Fruit fly (Drosophila melanogaster): ENCODE results near the gene ATPsynCF6.

The ATPsynCF6 gene

DNA sequence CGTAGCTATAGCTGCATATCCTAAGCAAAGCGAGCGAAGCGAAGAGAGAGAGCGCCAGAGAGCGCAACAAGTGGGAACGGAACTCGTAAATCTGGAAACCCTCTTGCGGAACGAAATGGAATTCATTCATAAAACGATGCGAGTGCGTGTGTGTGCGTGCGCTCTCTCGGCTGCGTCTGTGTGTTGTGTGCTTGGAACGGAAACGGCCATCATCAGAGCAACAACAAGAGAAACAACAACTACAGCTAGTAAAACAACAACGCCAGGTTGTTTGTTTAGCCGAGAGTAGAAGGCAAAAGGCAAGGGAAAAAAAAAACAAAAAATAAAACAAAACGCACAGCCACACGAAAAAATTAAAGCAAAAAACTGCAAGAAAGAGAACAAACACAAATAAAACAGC, 41.5 kb downstream of the ATPsynCF6 start (continued):
- TF ChIP-seq CG33557 (GFP tag; optimal IDR thresholded peaks at IDR 0.05) (peak; percentile 47), Adf1 (GFP tag; IDR thresholded peaks at IDR 0.05) (peak; percentile 54; the same call in 1 of the 2 replicates), C15 (GFP tag; IDR thresholded peaks at IDR 0.05) (no peak), CG7745 (tag; optimal IDR thresholded peaks at IDR 0.05) (peak; percentile 40), dati (GFP tag; IDR thresholded peaks at IDR 0.05) (no peak), CG10267 (tag; optimal IDR thresholded peaks at IDR 0.05) (peak; percentile 11), CG7987 (GFP tag; optimal IDR thresholded peaks at IDR 0.05) (peak; percentile 79), Stat92E (GFP tag; optimal IDR thresholded peaks at IDR 0.05) (peak in 1 of 3 experiments; percentile 1), Mes4 (GFP tag; optimal IDR thresholded peaks at IDR 0.05) (peak; percentile 19), chm (GFP tag; IDR thresholded peaks at IDR 0.05) (peak; percentile 74), ro (GFP tag; IDR thresholded peaks at IDR 0.05) (no peak), H2.0 (GFP tag; IDR thresholded peaks at IDR 0.05) (no peak), CG11696 (GFP tag; IDR thresholded peaks at IDR 0.05) (peak; percentile 45), CG9215 (GFP tag; IDR thresholded peaks at IDR 0.05) (no peak), schlank (tag; optimal IDR thresholded peaks at IDR 0.05) (peak; percentile 25), CG3407 (GFP tag; optimal IDR thresholded peaks at IDR 0.05) (peak; percentile 8), CG34376 (GFP tag; optimal IDR thresholded peaks at IDR 0.05) (peak; percentile 76), ci (GFP tag; IDR thresholded peaks at IDR 0.05) (peak; percentile 82), CG32767 (GFP tag; IDR thresholded peaks at IDR 0.05) (peak; percentile 62), crp (GFP tag; optimal IDR thresholded peaks at IDR 0.05) (no peak), cg (GFP tag; optimal IDR thresholded peaks at IDR 0.05) (peak; percentile 90), gro (GFP tag; optimal IDR thresholded peaks at IDR 0.05) (peak; percentile 6), CG15514 (GFP tag; optimal IDR thresholded peaks at IDR 0.05) (peak; percentile 49), CG12299 (tag; optimal IDR thresholded peaks at IDR 0.05) (no peak), odd (GFP tag; optimal IDR thresholded peaks at IDR 0.05) (peak; percentile 70), CG12071 (GFP tag; optimal IDR thresholded peaks at IDR 0.05) (peak; percentile 58), cas (GFP tag; IDR thresholded peaks at IDR 0.05) (no peak), sug (tag; optimal IDR thresholded peaks at IDR 0.05) (peak; percentile 14), NC2β (GFP tag; optimal IDR thresholded peaks at IDR 0.05) (no peak), nerfin-1 (tag; optimal IDR thresholded peaks at IDR 0.05) (peak; percentile 52), B-H2 (GFP tag; optimal IDR thresholded peaks at IDR 0.05) (peak; percentile 22), ac (GFP tag; optimal IDR thresholded peaks at IDR 0.05) (peak; percentile 43), CG31365 (tag; optimal IDR thresholded peaks at IDR 0.05) (peak; percentile 67), CG3163 (GFP tag; optimal IDR thresholded peaks at IDR 0.05) (peak; percentile 34), Dp (GFP tag; optimal IDR thresholded peaks at IDR 0.05) (no peak), Nf-YC (tag; optimal IDR thresholded peaks at IDR 0.05) (peak; percentile 63), NC2α (GFP tag; optimal IDR thresholded peaks at IDR 0.05) (peak; percentile 71), CG2875 (GFP tag; optimal IDR thresholded peaks at IDR 0.05) (peak; percentile 39), trh (GFP tag; optimal IDR thresholded peaks at IDR 0.05) (no peak), CG8290 (GFP tag; optimal IDR thresholded peaks at IDR 0.05) (peak; percentile 23), CG8290 (tag; optimal IDR thresholded peaks at IDR 0.05) (peak; percentile 35 to 44), Sry-β (GFP tag; optimal IDR thresholded peaks at IDR 0.05) (no peak), CG8478 (optimal IDR thresholded peaks at IDR 0.05) (no peak), CG15479 (GFP tag; optimal IDR thresholded peaks at IDR 0.05) (peak; percentile 57), CG8924 (tag; optimal IDR thresholded peaks at IDR 0.05) (peak; percentile 40), org-1 (GFP tag; optimal IDR thresholded peaks at IDR 0.05) (peak; percentile 31), Fer1 (GFP tag; optimal IDR thresholded peaks at IDR 0.05) (peak; percentile 61), Jarid2 (GFP tag; optimal IDR thresholded peaks at IDR 0.05) (peak; percentile 67), insv (GFP tag; optimal IDR thresholded peaks at IDR 0.05) (peak in 1 of 2 experiments; percentile 15), ems (GFP tag; optimal IDR thresholded peaks at IDR 0.05) (no peak), dysf (GFP tag; IDR thresholded peaks at IDR 0.05) (peak; percentile 48; the same call in 1 of the 3 replicates)

Measured in whole organism, embryonic.